Fruit fly (Drosophila melanogaster): ENCODE results near the gene CG13994.
A peak's percentile ranks its signal among the peaks of the same experiment; 100 is the strongest.

CG13994 gene

DNA sequence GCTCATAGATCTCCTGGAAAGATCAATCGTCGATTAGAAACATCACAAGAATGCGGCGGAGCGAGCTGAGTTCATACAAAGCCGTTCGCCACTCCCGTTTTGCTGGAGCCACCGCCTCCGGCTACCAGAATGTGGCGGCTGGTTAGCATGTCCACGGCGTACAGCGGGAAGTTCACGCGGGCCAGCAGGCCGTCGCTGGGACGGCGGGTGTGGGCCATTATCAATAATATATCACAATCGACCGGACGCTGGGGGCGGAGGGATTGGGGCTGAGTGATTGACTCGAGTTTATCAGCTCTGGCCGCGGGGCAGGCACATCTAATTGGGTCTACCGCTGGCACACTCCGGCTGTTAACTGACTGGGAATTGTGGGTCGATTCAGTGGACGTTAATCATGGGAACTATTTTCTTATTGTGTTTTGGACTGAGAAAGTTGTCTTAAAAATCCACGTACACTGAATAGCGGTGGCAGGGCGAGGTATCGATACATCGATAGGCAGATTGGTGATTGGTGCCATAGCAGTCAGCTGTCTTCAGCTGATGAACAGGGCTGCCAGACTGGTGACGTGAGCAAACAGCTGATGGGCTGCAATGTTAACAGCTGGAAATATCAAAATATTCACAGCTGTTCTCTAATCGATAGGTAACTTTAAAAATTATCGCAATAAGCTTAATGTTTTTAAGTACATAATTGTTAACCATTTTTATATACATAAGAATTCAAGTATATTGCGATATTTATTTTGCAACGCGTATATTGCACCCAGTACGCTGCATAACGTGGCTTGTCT lies 35.9 kb downstream of the CG13994 start, which contains the start of gene CG9175 (continued):
- no peak for TF ChIP-seq Sox100B (GFP tag; optimal IDR thresholded peaks at IDR 0.05)
- no peak for TF ChIP-seq CG9609 (GFP tag; optimal IDR thresholded peaks at IDR 0.05)
- peak; percentile 31 for TF ChIP-seq Side (GFP tag; optimal IDR thresholded peaks at IDR 0.05)
- TF ChIP-seq CG3281 (GFP tag; optimal IDR thresholded peaks at IDR 0.05) = no peak
- no peak for TF ChIP-seq gce (GFP tag; IDR thresholded peaks at IDR 0.05)
- no peak for TF ChIP-seq dati (GFP tag; IDR thresholded peaks at IDR 0.05)
- TF ChIP-seq eve (GFP tag; optimal IDR thresholded peaks at IDR 0.05) = no peak
- peak; percentile 22 for TF ChIP-seq CG18262 (tag; optimal IDR thresholded peaks at IDR 0.05)
- TF ChIP-seq her (GFP tag; optimal IDR thresholded peaks at IDR 0.05) = peak; percentile 72
- peak; percentile 98 for TF ChIP-seq MBD-R2 (GFP tag; IDR thresholded peaks at IDR 0.05)
- no peak for TF ChIP-seq CG10274 (GFP tag; optimal IDR thresholded peaks at IDR 0.05)
- TF ChIP-seq CG18599 (GFP tag; optimal IDR thresholded peaks at IDR 0.05) = peak; percentile 32
- no peak for TF ChIP-seq B-H1 (GFP tag; IDR thresholded peaks at IDR 0.05)
- no peak for TF ChIP-seq CG6813 (GFP tag; optimal IDR thresholded peaks at IDR 0.05)
- TF ChIP-seq ssp (GFP tag; IDR thresholded peaks at IDR 0.05) = no peak
- TF ChIP-seq Bdp1 (GFP tag; optimal IDR thresholded peaks at IDR 0.05) = peak; percentile 16
- TF ChIP-seq CG10209 (GFP tag; optimal IDR thresholded peaks at IDR 0.05) = peak; percentile 19
- no peak for TF ChIP-seq schlank (tag; optimal IDR thresholded peaks at IDR 0.05)
- TF ChIP-seq Aef1 (GFP tag; IDR thresholded peaks at IDR 0.05) = no peak
- 0 out of 2 replicates have a peak, but pooled peaks have one; percentile 24 for TF ChIP-seq Drgx (GFP tag; IDR thresholded peaks at IDR 0.05)
- TF ChIP-seq PHDP (tag; optimal IDR thresholded peaks at IDR 0.05) = peak; percentile 38
- peak; percentile 95 for TF ChIP-seq CG16813 (GFP tag; IDR thresholded peaks at IDR 0.05; ENCODE audit: partially characterized antibody)
- TF ChIP-seq Meics (GFP tag; optimal IDR thresholded peaks at IDR 0.05) = peak; percentile 42
- TF ChIP-seq CG10462 (GFP tag; optimal IDR thresholded peaks at IDR 0.05) = peak; percentile 63
- no peak for TF ChIP-seq GATAe (GFP tag; conservative IDR thresholded peaks at IDR 0.05)
- no peak for TF ChIP-seq Max (GFP tag; optimal IDR thresholded peaks at IDR 0.05)
- TF ChIP-seq sd (tag; optimal IDR thresholded peaks at IDR 0.05) = peak; percentile 66
- TF ChIP-seq br (optimal IDR thresholded peaks at IDR 0.05) = no peak
- TF ChIP-seq HLH54F (GFP tag; optimal IDR thresholded peaks at IDR 0.05) = peak; percentile 22
- peak; percentile 90 for TF ChIP-seq CG1603 (tag; optimal IDR thresholded peaks at IDR 0.05)
- TF ChIP-seq pan (optimal IDR thresholded peaks at IDR 0.05) = no peak
- TF ChIP-seq pan (GFP tag; optimal IDR thresholded peaks at IDR 0.05 in 1 of 2, IDR thresholded peaks at IDR 0.05 in 1 of 2) = no peak
- no peak for TF ChIP-seq CG13296 (GFP tag; optimal IDR thresholded peaks at IDR 0.05)
- peak; percentile 39 for TF ChIP-seq Antp (GFP tag; optimal IDR thresholded peaks at IDR 0.05)
- TF ChIP-seq CG17359 (tag; optimal IDR thresholded peaks at IDR 0.05) = peak; percentile 2
- TF ChIP-seq CG4730 (GFP tag; IDR thresholded peaks at IDR 0.05) = no peak
- TF ChIP-seq CG14050 (GFP tag; IDR thresholded peaks at IDR 0.05) = no peak; the same call in 2 of the 3 replicates
- 0 out of 3 replicates have a peak, but pooled peaks have one; percentile 37 for TF ChIP-seq CG11695 (GFP tag; IDR thresholded peaks at IDR 0.05)
- TF ChIP-seq Hmx (GFP tag; optimal IDR thresholded peaks at IDR 0.05) = no peak
- no peak for TF ChIP-seq CG6254 (GFP tag; optimal IDR thresholded peaks at IDR 0.05)
- TF ChIP-seq CG1792 (GFP tag; optimal IDR thresholded peaks at IDR 0.05) = peak; percentile 15
- TF ChIP-seq cg (GFP tag; optimal IDR thresholded peaks at IDR 0.05) = no peak
- TF ChIP-seq CG12391 (tag; optimal IDR thresholded peaks at IDR 0.05) = peak; percentile 58
- no peak for TF ChIP-seq scrt (GFP tag; optimal IDR thresholded peaks at IDR 0.05)
- peak; percentile 40 for TF ChIP-seq crol (GFP tag; IDR thresholded peaks at IDR 0.05)
- no peak; the same call in 3 of the 4 replicates for TF ChIP-seq Gug (GFP tag; IDR thresholded peaks at IDR 0.05)
- TF ChIP-seq da (GFP tag; optimal IDR thresholded peaks at IDR 0.05) = no peak
- peak; percentile 13; the same call in 1 of the 2 replicates for TF ChIP-seq Oaz (GFP tag; IDR thresholded peaks at IDR 0.05)
- no peak for TF ChIP-seq NK7.1 (GFP tag; optimal IDR thresholded peaks at IDR 0.05)
- TF ChIP-seq Myb (GFP tag; optimal IDR thresholded peaks at IDR 0.05) = peak; percentile 68

Data from whole organism, embryonic.